Fruit fly (Drosophila melanogaster) whole organism, wandering third instar larva: ENCODE measurements around the gene CG3355.

ENCODE experiments used
- CG9705 ChIP-seq: fragments of 200-800 bp; sonication (Bioruptor generic); optimal IDR thresholded peaks from 2 replicates; lab custom pipeline; 2018; ENCODE audit warnings: missing biosample characterization, mild to moderate bottlenecking, missing genetic modification characterization
- CrebA ChIP-seq: fragments of 200-800 bp; sonication (Bioruptor generic); optimal IDR thresholded peaks from 2 replicates; lab custom pipeline; 2016; ENCODE audit warnings: missing biosample characterization, mild to moderate bottlenecking, missing genetic modification characterization, borderline replicate concordance
- brk ChIP-seq: fragments of 200-800 bp; sonication (Bioruptor generic); optimal IDR thresholded peaks from 2 replicates; lab custom pipeline; 2016; ENCODE audit warnings: missing biosample characterization, mild to moderate bottlenecking, missing genetic modification characterization
- psq ChIP-seq: fragments of 200-800 bp; sonication (Bioruptor generic); optimal IDR thresholded peaks from 3 replicates; lab custom pipeline; 2017; ENCODE audit warnings: missing biosample characterization, mild to moderate bottlenecking, missing genetic modification characterization, moderate library complexity
- tai ChIP-seq: sonication (Bioruptor generic); optimal IDR thresholded peaks from 2 replicates; lab custom pipeline; 2016; ENCODE audit warnings: missing biosample characterization, missing genetic modification characterization
- usp ChIP-seq: fragments of >200 bp; optimal IDR thresholded peaks from 2 replicates; lab custom pipeline; 2017; ENCODE audit warnings: missing biosample characterization, missing genetic modification characterization

- TF ChIP-seq usp (GFP tag; lab: Kevin White, UChicago) (no peak), psq (GFP tag; lab: Kevin White, UChicago) (no peak), CG9705 (GFP tag; lab: Kevin White, UChicago) (no peak), CrebA (GFP tag; lab: Kevin White, UChicago) (no peak), brk (GFP tag; lab: Kevin White, UChicago) (no peak), tai (no peak)
These were observed 47.6 kb downstream of the CG3355 start for dm6 chr2L:4698837-4699236.
